Fruit fly (Drosophila melanogaster): ENCODE results near the gene CG13793.
A peak's percentile ranks its signal among the peaks of the same experiment; 100 is the strongest.

CG13793 gene

DNA sequence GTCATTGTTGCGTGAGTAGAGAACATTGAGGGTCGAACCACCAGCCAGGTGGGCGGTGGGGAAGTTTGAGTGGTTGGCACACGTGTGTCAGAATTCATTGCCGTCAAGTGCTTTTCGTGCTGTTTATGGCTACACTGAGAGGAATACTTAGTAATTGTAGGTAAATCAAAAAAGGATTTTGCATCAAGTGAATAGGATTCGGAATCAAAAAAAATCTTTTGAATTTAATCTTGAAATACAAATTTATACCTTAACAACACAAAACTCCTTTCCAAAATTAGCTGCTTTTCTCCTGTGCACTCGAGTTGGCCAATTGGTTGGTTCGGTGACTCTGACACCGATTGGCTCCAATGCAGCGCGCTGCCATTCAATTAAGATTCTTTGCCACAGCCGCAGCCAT, 35.3 kb upstream of the CG13793 start (continued):
- no peak for TF ChIP-seq CG10631 (GFP tag; optimal IDR thresholded peaks at IDR 0.05)
- TF ChIP-seq CG3919 (GFP tag; optimal IDR thresholded peaks at IDR 0.05): peak; percentile 26
- TF ChIP-seq Sox14 (GFP tag; optimal IDR thresholded peaks at IDR 0.05): no peak
- TF ChIP-seq ss (GFP tag; optimal IDR thresholded peaks at IDR 0.05): peak; percentile 11 to 70
- TF ChIP-seq Blimp-1 (GFP tag; optimal IDR thresholded peaks at IDR 0.05): no peak
- TF ChIP-seq topi (GFP tag; optimal IDR thresholded peaks at IDR 0.05): peak; percentile 32
- TF ChIP-seq Ets21C (GFP tag; optimal IDR thresholded peaks at IDR 0.05): no peak
- TF ChIP-seq CG11902 (GFP tag; optimal IDR thresholded peaks at IDR 0.05): no peak
- TF ChIP-seq Met (GFP tag; optimal IDR thresholded peaks at IDR 0.05): peak; percentile 21
- no peak for TF ChIP-seq Hr38 (GFP tag; optimal IDR thresholded peaks at IDR 0.05)
- TF ChIP-seq lz (GFP tag; optimal IDR thresholded peaks at IDR 0.05): no peak
- no peak for TF ChIP-seq CG7368 (GFP tag; optimal IDR thresholded peaks at IDR 0.05)
- TF ChIP-seq fd85E (GFP tag; optimal IDR thresholded peaks at IDR 0.05): no peak
- TF ChIP-seq dsx (GFP tag; optimal IDR thresholded peaks at IDR 0.05; ENCODE audit: poor library complexity, severe bottlenecking): peak; percentile 5
- 0 out of 3 replicates have a peak, but pooled peaks have one; percentile 55 for TF ChIP-seq eg (GFP tag; IDR thresholded peaks at IDR 0.05)
- no peak for TF ChIP-seq fd59A (GFP tag; optimal IDR thresholded peaks at IDR 0.05)
- 0 out of 2 replicates have a peak, but pooled peaks have one; percentile 25 for TF ChIP-seq CG11294 (GFP tag; IDR thresholded peaks at IDR 0.05)
- peak; percentile 53 for TF ChIP-seq CG15336 (GFP tag; IDR thresholded peaks at IDR 0.05)
- TF ChIP-seq achi (GFP tag; optimal IDR thresholded peaks at IDR 0.05): no peak
- TF ChIP-seq Eip93F (GFP tag; optimal IDR thresholded peaks at IDR 0.05): no peak
- no peak for TF ChIP-seq net (GFP tag; optimal IDR thresholded peaks at IDR 0.05)
- no peak for TF ChIP-seq CG4318 (GFP tag; optimal IDR thresholded peaks at IDR 0.05)
- peak; percentile 14 for TF ChIP-seq CG31627 (GFP tag; optimal IDR thresholded peaks at IDR 0.05)
- TF ChIP-seq pdm3 (GFP tag; optimal IDR thresholded peaks at IDR 0.05): no peak
- TF ChIP-seq CG6163 (GFP tag; IDR thresholded peaks at IDR 0.05): peak; percentile 48; the same call in 2 of the 3 replicates
- TF ChIP-seq CG9139 (GFP tag; optimal IDR thresholded peaks at IDR 0.05): no peak
- no peak for TF ChIP-seq CG6792 (GFP tag; optimal IDR thresholded peaks at IDR 0.05)
- TF ChIP-seq CG8119 (GFP tag; IDR thresholded peaks at IDR 0.05): 0 out of 3 replicates have a peak, but pooled peaks have one; percentile 17
- TF ChIP-seq Lpt (GFP tag; optimal IDR thresholded peaks at IDR 0.05): peak; percentile 19
- TF ChIP-seq CG6854 (GFP tag; optimal IDR thresholded peaks at IDR 0.05): no peak

DNA sequence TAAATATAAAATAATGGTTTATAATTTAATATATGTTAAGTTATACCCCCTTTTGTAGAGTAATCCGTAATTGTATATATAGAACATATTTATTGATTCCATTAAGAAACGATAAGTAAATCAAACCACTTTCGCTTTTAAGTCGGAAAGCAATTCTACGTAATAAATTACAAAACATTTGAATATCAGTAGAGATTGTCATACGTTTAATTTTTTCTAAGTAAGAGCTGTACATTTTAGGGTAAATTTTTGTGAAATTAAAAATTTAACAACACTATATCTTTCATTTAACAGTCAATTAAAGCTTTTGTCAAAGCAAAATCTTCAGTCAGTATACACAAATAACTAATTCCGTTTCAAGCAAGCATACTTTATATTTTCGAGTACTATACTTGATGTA, 34.6 kb upstream of the CG13793 start, which contains the start of gene CG46025:
Gene CG46025 (plus strand): TSS at position 301 of the 400 bp plus-strand sequence.
- TF ChIP-seq CG8119 (GFP tag; IDR thresholded peaks at IDR 0.05) (no peak), eg (GFP tag; IDR thresholded peaks at IDR 0.05) (no peak), CG6276 (GFP tag; optimal IDR thresholded peaks at IDR 0.05) (no peak), Ets21C (GFP tag; optimal IDR thresholded peaks at IDR 0.05) (no peak), CG3032 (tag; optimal IDR thresholded peaks at IDR 0.05) (no peak), vri (GFP tag; optimal IDR thresholded peaks at IDR 0.05) (no peak), CG11294 (GFP tag; IDR thresholded peaks at IDR 0.05) (no peak), fd59A (GFP tag; optimal IDR thresholded peaks at IDR 0.05) (no peak), net (GFP tag; optimal IDR thresholded peaks at IDR 0.05) (no peak), CG11762 (GFP tag; optimal IDR thresholded peaks at IDR 0.05; ENCODE audit: insufficient read depth) (no peak), CG3919 (GFP tag; optimal IDR thresholded peaks at IDR 0.05) (no peak)

DNA sequence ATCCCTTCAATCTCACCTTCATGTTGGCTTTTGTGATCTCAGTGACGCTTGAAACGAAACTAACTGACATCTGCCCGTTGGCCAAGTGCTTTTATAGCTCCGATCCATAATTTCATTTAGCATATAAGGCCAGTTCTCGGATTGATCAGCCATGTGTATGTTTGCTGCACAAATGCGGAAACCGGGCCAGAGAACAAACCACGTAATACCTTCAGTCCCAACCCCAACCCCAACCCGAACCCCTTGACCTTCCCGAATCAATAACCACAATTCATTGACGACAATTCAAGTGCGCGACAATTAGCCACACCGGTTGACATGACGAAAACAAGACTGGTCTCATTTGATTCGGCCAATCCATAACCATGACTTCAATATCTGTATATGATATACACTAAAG, 33.8 kb upstream of the CG13793 start, which contains the start of gene CG7203:
Gene CG7203 (minus strand): TSS at position 101 of the 400 bp plus-strand sequence.
- no peak for TF ChIP-seq Hr38 (GFP tag; optimal IDR thresholded peaks at IDR 0.05)
- TF ChIP-seq CG16779 (tag; optimal IDR thresholded peaks at IDR 0.05): no peak
- no peak for TF ChIP-seq Hr4 (GFP tag; optimal IDR thresholded peaks at IDR 0.05)
- no peak for TF ChIP-seq CG6276 (GFP tag; optimal IDR thresholded peaks at IDR 0.05)
- no peak for TF ChIP-seq CG34406 (GFP tag; optimal IDR thresholded peaks at IDR 0.05)
- no peak for TF ChIP-seq dac (GFP tag; optimal IDR thresholded peaks at IDR 0.05)
- no peak for TF ChIP-seq Sox102F (GFP tag; optimal IDR thresholded peaks at IDR 0.05)
- no peak for TF ChIP-seq eg (GFP tag; IDR thresholded peaks at IDR 0.05)
- TF ChIP-seq CG10631 (GFP tag; optimal IDR thresholded peaks at IDR 0.05): no peak
- TF ChIP-seq CG11294 (GFP tag; IDR thresholded peaks at IDR 0.05): no peak
- TF ChIP-seq Hr39 (GFP tag; optimal IDR thresholded peaks at IDR 0.05): no peak
- TF ChIP-seq CG10669 (GFP tag; optimal IDR thresholded peaks at IDR 0.05): no peak
- TF ChIP-seq CG11902 (GFP tag; optimal IDR thresholded peaks at IDR 0.05): no peak
- no peak for TF ChIP-seq CG7368 (GFP tag; optimal IDR thresholded peaks at IDR 0.05)
- no peak for TF ChIP-seq topi (GFP tag; optimal IDR thresholded peaks at IDR 0.05)
- TF ChIP-seq CG6163 (GFP tag; IDR thresholded peaks at IDR 0.05): no peak
- no peak for TF ChIP-seq CG8119 (GFP tag; IDR thresholded peaks at IDR 0.05)
- no peak for TF ChIP-seq CG31627 (GFP tag; optimal IDR thresholded peaks at IDR 0.05)
- no peak for TF ChIP-seq cyc (GFP tag; optimal IDR thresholded peaks at IDR 0.05)
- no peak for TF ChIP-seq achi (GFP tag; optimal IDR thresholded peaks at IDR 0.05)

Data from whole organism, prepupa.